Fruit fly (Drosophila melanogaster) whole organism, embryonic: ENCODE data around the gene RhoGAPp190.
A peak's percentile ranks its signal among the peaks of the same experiment; 100 is the strongest.

Experiments
- Adf1 ChIP-seq: fragments of 200-800 bp; sonication (Bioruptor generic); IDR thresholded peaks from 2 replicates; pipeline ENCODE4 v1.3.6; 2022; ENCODE audit warnings: missing biosample characterization, missing genetic modification characterization
- CG10366 ChIP-seq: fragments of 200-800 bp; sonication (Bioruptor generic); IDR thresholded peaks from 2 replicates; pipeline ENCODE4 v1.3.6; 2022; ENCODE audit warnings: missing biosample characterization, missing genetic modification characterization
- CG10979 ChIP-seq: fragments of 200-800 bp; sonication (Bioruptor generic); optimal IDR thresholded peaks from 2 replicates; lab custom pipeline; 2018; ENCODE audit warnings: missing biosample characterization, mild to moderate bottlenecking, missing genetic modification characterization, moderate library complexity
- CG12071 ChIP-seq: fragments of 200-800 bp; sonication (Bioruptor generic); optimal IDR thresholded peaks from 3 replicates; lab custom pipeline; 2018; ENCODE audit warnings: missing biosample characterization, mild to moderate bottlenecking, missing genetic modification characterization
- CG1233 ChIP-seq: fragments of 200-800 bp; sonication (Bioruptor generic); optimal IDR thresholded peaks from 4 replicates; lab custom pipeline; 2018; ENCODE audit warnings: missing biosample characterization, mild to moderate bottlenecking, missing genetic modification characterization
- CG13123 ChIP-seq: fragments of 200-800 bp; sonication (Bioruptor generic); optimal IDR thresholded peaks from 2 replicates; lab custom pipeline; 2016; ENCODE audit warnings: missing biosample characterization, missing genetic modification characterization
- CG1529 ChIP-seq: fragments of 200-800 bp; sonication (Bioruptor generic); optimal IDR thresholded peaks from 3 replicates; lab custom pipeline; 2018; ENCODE audit warnings: missing biosample characterization, missing genetic modification characterization
- CG15696 ChIP-seq: fragments of 200-800 bp; sonication (Bioruptor generic); optimal IDR thresholded peaks from 2 replicates; lab custom pipeline; 2019; ENCODE audit warnings: missing biosample characterization, mild to moderate bottlenecking, missing genetic modification characterization, moderate library complexity
- CG16863 ChIP-seq: fragments of 200-800 bp; sonication (Bioruptor generic); optimal IDR thresholded peaks from 3 replicates; lab custom pipeline; 2016; ENCODE audit warnings: missing biosample characterization, missing genetic modification characterization
- CG2889 ChIP-seq: fragments of 200-800 bp; sonication (Bioruptor generic); IDR thresholded peaks from 3 replicates; pipeline ENCODE4 v1.3.6; 2022; ENCODE audit warnings: missing biosample characterization, missing genetic modification characterization
- CG3065 ChIP-seq: fragments of 200-800 bp; sonication (Bioruptor generic); optimal IDR thresholded peaks from 2 replicates; lab custom pipeline; 2016; ENCODE audit warnings: missing biosample characterization, missing genetic modification characterization
- CG4282 ChIP-seq: fragments of 200-800 bp; sonication (Bioruptor generic); optimal IDR thresholded peaks from 2 replicates; lab custom pipeline; 2016; ENCODE audit warnings: missing biosample characterization, missing genetic modification characterization
- CG4707 ChIP-seq: fragments of 200-800 bp; sonication (Bioruptor generic); optimal IDR thresholded peaks from 2 replicates; lab custom pipeline; 2018; ENCODE audit warnings: missing biosample characterization, mild to moderate bottlenecking, missing genetic modification characterization, moderate library complexity
- CG6272 ChIP-seq: fragments of 200-800 bp; sonication (Bioruptor generic); IDR thresholded peaks from 2 replicates; pipeline ENCODE4 v1.3.6; 2022; ENCODE audit warnings: missing biosample characterization, missing genetic modification characterization
- CG6683 ChIP-seq: fragments of 200-800 bp; sonication (Bioruptor generic); optimal IDR thresholded peaks from 2 replicates; lab custom pipeline; 2017; ENCODE audit warnings: missing biosample characterization, mild to moderate bottlenecking, missing genetic modification characterization, missing genetic modification reagents
- CG6689 ChIP-seq: fragments of 200-800 bp; sonication (Bioruptor generic); IDR thresholded peaks from 2 replicates; pipeline ENCODE4 v1.3.6; 2022; ENCODE audit warnings: missing biosample characterization, missing genetic modification characterization
- CG6813 ChIP-seq: fragments of 200-800 bp; sonication (Bioruptor generic); optimal IDR thresholded peaks from 2 replicates; lab custom pipeline; 2017; ENCODE audit warnings: missing biosample characterization, missing genetic modification characterization, mild to moderate bottlenecking, moderate library complexity, missing genetic modification reagents
- CG9215 ChIP-seq: fragments of 200-800 bp; sonication (Bioruptor generic); IDR thresholded peaks from 2 replicates; pipeline ENCODE4 v1.3.6; 2022; ENCODE audit warnings: missing biosample characterization, missing genetic modification characterization
- CkIIα-i1 ChIP-seq: fragments of 200-800 bp; sonication (Bioruptor generic); IDR thresholded peaks from 2 replicates; pipeline ENCODE4 v1.3.6; 2022; ENCODE audit warnings: missing biosample characterization, missing genetic modification characterization
- D ChIP-seq, 2 experiments: fragments of 200-800 bp in 1 of 2; fragments of >200 bp in 1 of 2; sonication (Bioruptor generic) in 1 of 2; optimal IDR thresholded peaks; 2 replicates in 1 of 2; 3 replicates in 1 of 2; lab custom pipeline; 2017; ENCODE audit warnings: mild to moderate bottlenecking in 1 of 2, missing biosample characterization in 1 of 2, missing genetic modification characterization in 1 of 2, missing genetic modification reagents in 1 of 2
- D19A ChIP-seq: fragments of 200-800 bp; optimal IDR thresholded peaks from 3 replicates; lab custom pipeline; 2019; ENCODE audit warnings: missing biosample characterization, mild to moderate bottlenecking, missing genetic modification characterization, moderate library complexity
- Dref ChIP-seq: fragments of 200-800 bp; sonication (Bioruptor generic); IDR thresholded peaks from 2 replicates; pipeline ENCODE4 v1.3.6; 2022; ENCODE audit warnings: missing biosample characterization, missing genetic modification characterization
- Gug ChIP-seq: fragments of 200-800 bp; sonication (Bioruptor generic); IDR thresholded peaks from 4 replicates; pipeline ENCODE4 v1.3.6; 2022; ENCODE audit warnings: missing biosample characterization, missing genetic modification characterization
- Hand ChIP-seq: fragments of 200-800 bp; sonication (Bioruptor generic); optimal IDR thresholded peaks from 2 replicates; lab custom pipeline; 2017; ENCODE audit warnings: mild to moderate bottlenecking, missing biosample characterization, missing genetic modification reagents, missing genetic modification characterization
- Hsf ChIP-seq: fragments of 200-800 bp; sonication (Bioruptor generic); optimal IDR thresholded peaks from 3 replicates; lab custom pipeline; 2016; ENCODE audit warnings: missing biosample characterization, missing genetic modification characterization
- Lhr ChIP-seq: fragments of 200-800 bp; sonication (Bioruptor generic); optimal IDR thresholded peaks from 3 replicates; lab custom pipeline; 2017; ENCODE audit warnings: mild to moderate bottlenecking, missing biosample characterization, missing genetic modification reagents, missing genetic modification characterization
- Nf-YB ChIP-seq: fragments of 200-800 bp; sonication (Bioruptor generic); optimal IDR thresholded peaks from 3 replicates; lab custom pipeline; 2019; ENCODE audit warnings: missing biosample characterization, mild to moderate bottlenecking, missing genetic modification characterization, moderate library complexity
- Optix ChIP-seq: fragments of 200-800 bp; sonication (Bioruptor generic); IDR thresholded peaks from 3 replicates; pipeline ENCODE4 v1.3.6; 2022; ENCODE audit warnings: missing biosample characterization, missing genetic modification characterization
- Poxn ChIP-seq: fragments of 200-800 bp; sonication (Bioruptor generic); IDR thresholded peaks from 2 replicates; pipeline ENCODE4 v1.3.6; 2022; ENCODE audit warnings: missing biosample characterization, missing genetic modification characterization
- Usf ChIP-seq: fragments of 200-800 bp; sonication (Bioruptor generic); optimal IDR thresholded peaks from 2 replicates; lab custom pipeline; 2017; ENCODE audit warnings: missing genotype, missing biosample characterization, missing genetic modification characterization
- Vsx1 ChIP-seq: fragments of 200-800 bp; sonication (Bioruptor generic); optimal IDR thresholded peaks from 2 replicates; lab custom pipeline; 2017; ENCODE audit warnings: missing biosample characterization, mild to moderate bottlenecking, missing genetic modification characterization, missing genetic modification reagents
- ara ChIP-seq: fragments of 200-800 bp; sonication (Bioruptor generic); IDR thresholded peaks from 2 replicates; pipeline ENCODE4 v1.3.6; 2022; ENCODE audit warnings: missing biosample characterization, missing genetic modification characterization
- cas ChIP-seq: fragments of 200-800 bp; sonication (Bioruptor generic); IDR thresholded peaks from 2 replicates; pipeline ENCODE4 v1.3.6; 2022; ENCODE audit warnings: missing biosample characterization, missing genetic modification characterization
- chn ChIP-seq: fragments of 200-800 bp; sonication (Bioruptor generic); optimal IDR thresholded peaks from 2 replicates; lab custom pipeline; 2016; ENCODE audit warnings: missing biosample characterization, missing genetic modification characterization
- corto ChIP-seq: fragments of 200-800 bp; sonication (Bioruptor generic); optimal IDR thresholded peaks from 2 replicates; lab custom pipeline; 2016; ENCODE audit warnings: missing biosample characterization, mild to moderate bottlenecking, missing genetic modification characterization, moderate library complexity
- cwo ChIP-seq: fragments of 200-800 bp; sonication (Bioruptor generic); optimal IDR thresholded peaks from 3 replicates; lab custom pipeline; 2017; ENCODE audit warnings: missing biosample characterization, missing genetic modification characterization, mild to moderate bottlenecking, moderate library complexity, missing genetic modification reagents
- dm ChIP-seq: fragments of 200-800 bp; sonication (Bioruptor generic); optimal IDR thresholded peaks from 3 replicates; lab custom pipeline; 2016; ENCODE audit warnings: missing biosample characterization, missing genetic modification characterization
- gsb-n ChIP-seq: fragments of 200-800 bp; sonication (Bioruptor generic); optimal IDR thresholded peaks from 3 replicates; lab custom pipeline; 2018; ENCODE audit warnings: missing biosample characterization, mild to moderate bottlenecking, missing genetic modification characterization
- inv ChIP-seq: fragments of 200-800 bp; sonication (Bioruptor generic); IDR thresholded peaks from 2 replicates; pipeline ENCODE4 v1.3.6; 2022; ENCODE audit warnings: missing biosample characterization, missing genetic modification characterization; ENCODE audit not compliant: partially characterized antibody
- lilli ChIP-seq: fragments of 200-800 bp; sonication (Bioruptor generic); optimal IDR thresholded peaks from 3 replicates; lab custom pipeline; 2016; ENCODE audit warnings: missing biosample characterization, missing genetic modification characterization
- oc ChIP-seq: fragments of 200-800 bp; sonication (Bioruptor generic); optimal IDR thresholded peaks from 2 replicates; lab custom pipeline; 2018; ENCODE audit warnings: missing biosample characterization, mild to moderate bottlenecking, missing genetic modification characterization, moderate library complexity
- odd ChIP-seq: fragments of 200-800 bp; sonication (Bioruptor generic); optimal IDR thresholded peaks from 2 replicates; lab custom pipeline; 2017; ENCODE audit warnings: missing biosample characterization, mild to moderate bottlenecking, missing genetic modification characterization
- prd ChIP-seq, 3 experiments: fragments of >200 bp in 2 of 3; fragments of 200-800 bp in 1 of 3; sonication (Bioruptor generic) in 1 of 3; optimal IDR thresholded peaks in 2 of 3; IDR thresholded peaks in 1 of 3; 2 replicates in 2 of 3; 3 replicates in 1 of 3; pipeline versions ENCODE4 v1.3.6 to Lab custom; 2017 to 2022; ENCODE audit warnings: missing biosample characterization in 1 of 3, missing genetic modification characterization in 1 of 3
- pum ChIP-seq: fragments of 200-800 bp; sonication (Bioruptor generic); optimal IDR thresholded peaks from 2 replicates; lab custom pipeline; 2016; ENCODE audit warnings: missing biosample characterization, missing genetic modification characterization
- sc ChIP-seq, 3 experiments: fragments of >200 bp in 2 of 3; fragments of 200-800 bp in 1 of 3; sonication (Bioruptor generic) in 1 of 3; optimal IDR thresholded peaks; 2 replicates in 2 of 3; 3 replicates in 1 of 3; lab custom pipeline; 2017; ENCODE audit warnings: mild to moderate bottlenecking in 1 of 3, missing biosample characterization in 1 of 3, missing genetic modification characterization in 1 of 3, missing genetic modification reagents in 1 of 3
- scrt ChIP-seq: fragments of 200-800 bp; sonication (Bioruptor generic); optimal IDR thresholded peaks from 2 replicates; lab custom pipeline; 2018; ENCODE audit warnings: missing biosample characterization, mild to moderate bottlenecking, missing genetic modification characterization, moderate library complexity
- zf30C ChIP-seq: fragments of 200-800 bp; sonication (Bioruptor generic); optimal IDR thresholded peaks from 3 replicates; lab custom pipeline; 2018; ENCODE audit warnings: missing biosample characterization, mild to moderate bottlenecking, missing genetic modification characterization

Gene RhoGAPp190

DNA sequence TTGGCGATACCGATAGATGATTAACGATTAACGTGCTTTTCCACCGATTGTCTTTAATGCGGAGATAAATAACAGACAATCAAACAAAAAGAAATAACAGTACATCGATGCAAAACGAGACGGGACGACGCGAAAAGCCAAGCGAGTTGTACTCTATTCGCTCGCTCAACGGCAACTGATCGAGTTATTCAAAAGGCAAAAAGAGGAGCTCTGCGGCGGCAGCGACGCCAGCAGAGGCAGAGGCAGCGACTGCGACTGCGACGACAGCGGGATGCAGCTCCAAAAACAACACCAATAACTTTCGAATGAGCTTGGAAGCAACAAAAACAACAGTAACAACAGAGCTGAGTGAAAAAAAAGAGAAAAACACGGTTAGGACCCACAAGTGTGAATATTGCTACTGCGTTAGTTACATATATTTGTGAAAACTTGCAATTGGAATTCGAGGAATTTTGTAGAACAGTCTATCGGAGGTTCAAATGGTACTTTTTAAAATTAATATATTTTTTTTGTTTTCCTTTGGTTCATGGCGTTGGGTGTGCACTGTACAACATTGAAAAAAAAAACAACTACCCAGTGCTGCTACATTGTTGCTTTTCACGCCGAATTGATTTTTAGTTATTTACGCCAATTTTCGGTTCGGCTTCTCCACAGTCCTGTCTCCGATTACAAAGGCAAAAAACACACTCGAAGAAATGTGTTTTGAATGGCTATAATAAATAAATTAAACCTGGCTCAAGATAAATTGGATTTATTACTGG, 30.6 kb upstream of the RhoGAPp190 start (continued):
- peak; percentile 49; the same call in 1 of the 3 replicates for TF ChIP-seq CG2889 (GFP tag; lab: Robert Waterston, UW)
- TF ChIP-seq CG15696: peak; percentile 17
- peak; percentile 67 for TF ChIP-seq lilli
- TF ChIP-seq prd (optimal IDR thresholded peaks at IDR 0.05; lab: Kevin White, UChicago): no peak
- peak; percentile 87 for TF ChIP-seq prd (GFP tag; IDR thresholded peaks at IDR 0.05; lab: Robert Waterston, UW)
- no peak for TF ChIP-seq Dref
- TF ChIP-seq CG16863 (GFP tag; lab: Kevin White, UChicago): peak; percentile 19
- no peak for TF ChIP-seq sc (optimal IDR thresholded peaks at IDR 0.05; lab: Kevin White, UChicago)
- TF ChIP-seq sc (GFP tag; optimal IDR thresholded peaks at IDR 0.05; lab: Kevin White, UChicago): no peak
- peak; percentile 26 for TF ChIP-seq CG4707 (GFP tag; lab: Kevin White, UChicago)
- TF ChIP-seq Poxn (GFP tag; lab: Robert Waterston, UW): no peak
- peak; percentile 16 for TF ChIP-seq CG6683
- no peak for TF ChIP-seq Hand
- TF ChIP-seq CG1233: peak; percentile 15
- no peak for TF ChIP-seq CkIIα-i1 (GFP tag; lab: Robert Waterston, UW)
- peak; percentile 49 for TF ChIP-seq chn (GFP tag; lab: Kevin White, UChicago)
- peak; percentile 43 for TF ChIP-seq D19A
- no peak for TF ChIP-seq cas
- peak; percentile 6 for TF ChIP-seq oc (tag; lab: Kevin White, UChicago)
- TF ChIP-seq CG6689 (GFP tag; lab: Robert Waterston, UW): peak; percentile 86
- TF ChIP-seq cwo: peak; percentile 11
- TF ChIP-seq Hsf (GFP tag; lab: Kevin White, UChicago): peak; percentile 62
- TF ChIP-seq CG10366 (GFP tag; lab: Robert Waterston, UW): peak; percentile 82
- TF ChIP-seq CG3065 (GFP tag; lab: Kevin White, UChicago): no peak
- peak; percentile 36 for TF ChIP-seq odd (GFP tag; lab: Kevin White, UChicago)
- TF ChIP-seq CG10979 (tag; lab: Kevin White, UChicago): peak; percentile 71
- TF ChIP-seq CG6272 (GFP tag; lab: Robert Waterston, UW): peak; percentile 70
- TF ChIP-seq Adf1 (GFP tag; lab: Robert Waterston, UW): peak; percentile 81
- no peak for TF ChIP-seq D (optimal IDR thresholded peaks at IDR 0.05; lab: Kevin White, UChicago)
- TF ChIP-seq D (GFP tag; optimal IDR thresholded peaks at IDR 0.05; lab: Kevin White, UChicago): peak; percentile 26
- TF ChIP-seq gsb-n: peak; percentile 35
- peak; percentile 82 for TF ChIP-seq ara (GFP tag; lab: Robert Waterston, UW)
- TF ChIP-seq Lhr (GFP tag; lab: Kevin White, UChicago): no peak
- TF ChIP-seq Vsx1: peak; percentile 44
- no peak for TF ChIP-seq Usf (GFP tag; lab: Kevin White, UChicago)
- TF ChIP-seq CG1529 (GFP tag; lab: Kevin White, UChicago): peak; percentile 44
- TF ChIP-seq Gug (GFP tag; lab: Robert Waterston, UW): peak; percentile 75
- TF ChIP-seq scrt (GFP tag; lab: Kevin White, UChicago): no peak
- TF ChIP-seq dm (GFP tag; lab: Kevin White, UChicago): no peak
- TF ChIP-seq CG13123: no peak
- TF ChIP-seq Nf-YB: peak; percentile 19
- TF ChIP-seq zf30C (GFP tag; lab: Kevin White, UChicago): no peak
- TF ChIP-seq corto (GFP tag; lab: Kevin White, UChicago): peak; percentile 60
- TF ChIP-seq CG9215: peak; percentile 54; the same call in 1 of the 2 replicates
- TF ChIP-seq pum: no peak
- peak; percentile 13 for TF ChIP-seq CG12071 (GFP tag; lab: Kevin White, UChicago)
- no peak for TF ChIP-seq CG4282
- TF ChIP-seq CG6813 (GFP tag; lab: Kevin White, UChicago): peak; percentile 55
- TF ChIP-seq Optix (GFP tag; lab: Robert Waterston, UW): peak; percentile 88
- no peak for TF ChIP-seq inv
